Fruit fly (Drosophila melanogaster) whole organism, embryonic: ENCODE measurements around the gene His3.3A.
A peak's percentile ranks its signal among the peaks of the same experiment; 100 is the strongest.

Experiments
- ATbp ChIP-seq: fragments of 200-800 bp; sonication (Bioruptor generic); optimal IDR thresholded peaks from 2 replicates; lab custom pipeline; 2017; ENCODE audit warnings: missing biosample characterization, mild to moderate bottlenecking, missing genetic modification characterization, missing genetic modification reagents
- CG10209 ChIP-seq: fragments of 200-800 bp; sonication (Bioruptor generic); optimal IDR thresholded peaks from 3 replicates; lab custom pipeline; 2017; ENCODE audit warnings: missing biosample characterization, mild to moderate bottlenecking, missing genetic modification characterization, missing genetic modification reagents
- CG11247 ChIP-seq: fragments of 200-800 bp; sonication (Bioruptor generic); IDR thresholded peaks from 2 replicates; pipeline ENCODE4 v1.3.6; 2022; ENCODE audit warnings: missing biosample characterization, missing genetic modification characterization
- CG12155 ChIP-seq: fragments of 200-800 bp; sonication (Bioruptor generic); optimal IDR thresholded peaks from 3 replicates; lab custom pipeline; 2016; ENCODE audit warnings: missing biosample characterization, missing genetic modification characterization
- CG12744 ChIP-seq: fragments of 200-800 bp; sonication (Bioruptor generic); optimal IDR thresholded peaks from 2 replicates; lab custom pipeline; 2016; ENCODE audit warnings: missing biosample characterization, missing genetic modification characterization
- CG13123 ChIP-seq: fragments of 200-800 bp; sonication (Bioruptor generic); optimal IDR thresholded peaks from 2 replicates; lab custom pipeline; 2016; ENCODE audit warnings: missing biosample characterization, missing genetic modification characterization
- CG13424 ChIP-seq: fragments of 200-800 bp; sonication (Bioruptor generic); optimal IDR thresholded peaks from 2 replicates; lab custom pipeline; 2019; ENCODE audit warnings: missing biosample characterization, mild to moderate bottlenecking, missing genetic modification characterization, moderate library complexity
- CG16779 ChIP-seq: fragments of 200-800 bp; sonication (Bioruptor generic); IDR thresholded peaks from 2 replicates; pipeline ENCODE4 v1.3.6; 2022; ENCODE audit warnings: missing biosample characterization, missing genetic modification characterization
- CG17385 ChIP-seq: fragments of 200-800 bp; sonication (Bioruptor generic); optimal IDR thresholded peaks from 3 replicates; lab custom pipeline; 2018; ENCODE audit warnings: missing biosample characterization, mild to moderate bottlenecking, missing genetic modification characterization
- CG2678 ChIP-seq: fragments of 200-800 bp; sonication (Bioruptor generic); optimal IDR thresholded peaks from 3 replicates; lab custom pipeline; 2019; ENCODE audit warnings: missing biosample characterization, mild to moderate bottlenecking, missing genetic modification characterization, moderate library complexity
- CG32772 ChIP-seq: fragments of 200-800 bp; sonication (Bioruptor generic); IDR thresholded peaks from 2 replicates; pipeline ENCODE4 v1.3.6; 2022; ENCODE audit warnings: missing biosample characterization, missing genetic modification characterization
- CG3726 ChIP-seq: fragments of 200-800 bp; sonication (Bioruptor generic); IDR thresholded peaks from 3 replicates; pipeline ENCODE4, ENCODE4 v1.3.6; 2022; ENCODE audit warnings: missing biosample characterization, missing genetic modification characterization
- CG3847 ChIP-seq: fragments of 200-800 bp; sonication (Bioruptor generic); IDR thresholded peaks from 2 replicates; pipeline ENCODE4 v1.3.6; 2022; ENCODE audit warnings: missing biosample characterization, missing genetic modification characterization
- CG4282 ChIP-seq: fragments of 200-800 bp; sonication (Bioruptor generic); optimal IDR thresholded peaks from 2 replicates; lab custom pipeline; 2016; ENCODE audit warnings: missing biosample characterization, missing genetic modification characterization
- CG43689 ChIP-seq: fragments of 200-800 bp; sonication (Bioruptor generic); IDR thresholded peaks from 2 replicates; pipeline ENCODE4 v1.3.6; 2022; ENCODE audit warnings: missing biosample characterization, missing genetic modification characterization
- CG4404 ChIP-seq: fragments of 200-800 bp; sonication (Bioruptor generic); IDR thresholded peaks from 2 replicates; pipeline ENCODE4 v1.3.6; 2022; ENCODE audit warnings: missing biosample characterization, missing genetic modification characterization
- CG4854 ChIP-seq: fragments of 200-800 bp; sonication (Bioruptor generic); optimal IDR thresholded peaks from 2 replicates; lab custom pipeline; 2016; ENCODE audit warnings: missing biosample characterization, missing genetic modification characterization, inconsistent platforms
- CG7271 ChIP-seq: fragments of 200-800 bp; sonication (Bioruptor generic); optimal IDR thresholded peaks from 2 replicates; lab custom pipeline; 2018; ENCODE audit warnings: missing biosample characterization, mild to moderate bottlenecking, missing genetic modification characterization, moderate library complexity
- CG7372 ChIP-seq: fragments of 200-800 bp; sonication (Bioruptor generic); IDR thresholded peaks from 2 replicates; pipeline ENCODE4 v1.3.6; 2022; ENCODE audit warnings: missing biosample characterization, missing genetic modification characterization
- CG7745 ChIP-seq: fragments of 200-800 bp; sonication (Bioruptor generic); optimal IDR thresholded peaks from 2 replicates; lab custom pipeline; 2018; ENCODE audit warnings: missing biosample characterization, mild to moderate bottlenecking, missing genetic modification characterization, moderate library complexity
- CG8290 ChIP-seq, 3 experiments: fragments of 200-800 bp; sonication (Bioruptor generic); optimal IDR thresholded peaks; 2 replicates each; lab custom pipeline; 2016 to 2019; ENCODE audit warnings: missing biosample characterization in 3 of 3, missing genetic modification characterization in 3 of 3, mild to moderate bottlenecking in 2 of 3, moderate library complexity in 1 of 3
- CG8765 ChIP-seq: fragments of 200-800 bp; sonication (Bioruptor generic); IDR thresholded peaks from 2 replicates; pipeline ENCODE4 v1.3.6; 2022; ENCODE audit warnings: missing biosample characterization, missing genetic modification characterization
- CG9437 ChIP-seq: fragments of 200-800 bp; sonication (Bioruptor generic); optimal IDR thresholded peaks from 2 replicates; lab custom pipeline; 2018; ENCODE audit warnings: missing biosample characterization, mild to moderate bottlenecking, missing genetic modification characterization
- CTCF ChIP-seq: fragments of 200-800 bp; sonication (Bioruptor generic); optimal IDR thresholded peaks from 2 replicates; lab custom pipeline; 2017; ENCODE audit warnings: missing biosample characterization, mild to moderate bottlenecking, missing genetic modification characterization, moderate library complexity
- Dip2 ChIP-seq: fragments of 200-800 bp; sonication (Bioruptor generic); IDR thresholded peaks from 2 replicates; pipeline ENCODE4 v1.3.6; 2022; ENCODE audit warnings: missing biosample characterization, missing genetic modification characterization
- GATAe ChIP-seq: fragments of 200-800 bp; sonication (Bioruptor generic); conservative IDR thresholded peaks from 2 replicates; pipeline ENCODE4 v1.3.6; 2022; ENCODE audit warnings: missing biosample characterization, missing genetic modification characterization
- Hr78 ChIP-seq, 2 experiments: fragments of 200-800 bp in 1 of 2; fragments of >200 bp in 1 of 2; sonication (Bioruptor generic) in 1 of 2; optimal IDR thresholded peaks; 2 replicates each; lab custom pipeline; 2017 to 2019; ENCODE audit warnings: missing biosample characterization in 2 of 2, missing genetic modification characterization in 2 of 2, mild to moderate bottlenecking in 1 of 2, moderate library complexity in 1 of 2
- Med ChIP-seq: fragments of 200-800 bp; sonication (Bioruptor generic); peaks from one replicate; lab custom pipeline; 2016; ENCODE audit warnings: missing biosample characterization, missing genetic modification characterization, mild to moderate bottlenecking, inconsistent platforms, moderate library complexity
- NC2β ChIP-seq: fragments of 200-800 bp; sonication (Bioruptor generic); optimal IDR thresholded peaks from 2 replicates; lab custom pipeline; 2016; ENCODE audit warnings: missing biosample characterization, missing genetic modification characterization
- Ssrp ChIP-seq: fragments of 200-800 bp; sonication (Bioruptor generic); optimal IDR thresholded peaks from 2 replicates; lab custom pipeline; 2018; ENCODE audit warnings: missing biosample characterization, mild to moderate bottlenecking, missing genetic modification characterization, moderate library complexity
- Xbp1 ChIP-seq: fragments of 200-800 bp; sonication (Bioruptor generic); optimal IDR thresholded peaks from 3 replicates; lab custom pipeline; 2016; ENCODE audit warnings: missing biosample characterization, mild to moderate bottlenecking, missing genetic modification characterization
- Xrp1 ChIP-seq: fragments of 200-800 bp; sonication (Bioruptor generic); IDR thresholded peaks from 2 replicates; pipeline ENCODE4 v1.3.6; 2022; ENCODE audit warnings: missing biosample characterization, missing genetic modification characterization
- ac ChIP-seq: fragments of 200-800 bp; sonication (Bioruptor generic); optimal IDR thresholded peaks from 3 replicates; lab custom pipeline; 2017; ENCODE audit warnings: missing biosample characterization, mild to moderate bottlenecking, missing genetic modification characterization
- btn ChIP-seq: fragments of 200-800 bp; sonication (Bioruptor generic); optimal IDR thresholded peaks from 2 replicates; lab custom pipeline; 2016; ENCODE audit warnings: missing biosample characterization, missing genetic modification characterization
- corto ChIP-seq: fragments of 200-800 bp; sonication (Bioruptor generic); optimal IDR thresholded peaks from 2 replicates; lab custom pipeline; 2016; ENCODE audit warnings: missing biosample characterization, mild to moderate bottlenecking, missing genetic modification characterization, moderate library complexity
- cwo ChIP-seq: fragments of 200-800 bp; sonication (Bioruptor generic); optimal IDR thresholded peaks from 3 replicates; lab custom pipeline; 2017; ENCODE audit warnings: missing biosample characterization, missing genetic modification characterization, mild to moderate bottlenecking, moderate library complexity, missing genetic modification reagents
- dati ChIP-seq: fragments of 200-800 bp; sonication (Bioruptor generic); IDR thresholded peaks from 2 replicates; pipeline ENCODE4 v1.3.6; 2022; ENCODE audit warnings: missing biosample characterization, missing genetic modification characterization
- dimm ChIP-seq: fragments of 200-800 bp; sonication (Bioruptor generic); IDR thresholded peaks from 2 replicates; pipeline ENCODE4 v1.3.6; 2022; ENCODE audit warnings: missing biosample characterization, missing genetic modification characterization
- esg ChIP-seq: fragments of 200-800 bp; sonication (Bioruptor generic); conservative IDR thresholded peaks from 2 replicates; pipeline ENCODE4 v1.3.6; 2022; ENCODE audit warnings: missing biosample characterization, missing genetic modification characterization
- eyg ChIP-seq: fragments of 200-800 bp; sonication (Bioruptor generic); optimal IDR thresholded peaks from 3 replicates; lab custom pipeline; 2016; ENCODE audit warnings: missing biosample characterization, missing genetic modification characterization
- fru ChIP-seq: fragments of >200 bp; optimal IDR thresholded peaks from 2 replicates; lab custom pipeline; 2017
- gt ChIP-seq: fragments of 200-800 bp; sonication (Bioruptor generic); IDR thresholded peaks from 2 replicates; pipeline ENCODE4 v1.3.6; 2022; ENCODE audit warnings: missing biosample characterization, missing genetic modification characterization
- jigr1 ChIP-seq: fragments of 200-800 bp; sonication (Bioruptor generic); IDR thresholded peaks from 3 replicates; pipeline ENCODE4 v1.3.6; 2022; ENCODE audit warnings: missing biosample characterization, missing genetic modification characterization
- kni ChIP-seq: fragments of 200-800 bp; sonication (Bioruptor generic); optimal IDR thresholded peaks from 3 replicates; lab custom pipeline; 2017; ENCODE audit warnings: mild to moderate bottlenecking, missing biosample characterization, missing genetic modification reagents, missing genetic modification characterization
- lbe ChIP-seq: fragments of 200-800 bp; sonication (Bioruptor generic); optimal IDR thresholded peaks from 2 replicates; lab custom pipeline; 2016; ENCODE audit warnings: missing biosample characterization, mild to moderate bottlenecking, missing genetic modification characterization
- phol ChIP-seq: fragments of 200-800 bp; sonication (Bioruptor generic); optimal IDR thresholded peaks from 3 replicates; lab custom pipeline; 2018; ENCODE audit warnings: missing biosample characterization, mild to moderate bottlenecking, missing genetic modification characterization, moderate library complexity
- pzg ChIP-seq: fragments of 200-800 bp; sonication (Bioruptor generic); optimal IDR thresholded peaks from 3 replicates; lab custom pipeline; 2018; ENCODE audit warnings: missing biosample characterization, mild to moderate bottlenecking, missing genetic modification characterization, moderate library complexity
- seq ChIP-seq: fragments of 200-800 bp; sonication (Bioruptor generic); IDR thresholded peaks from 2 replicates; pipeline ENCODE4 v1.3.6; 2022; ENCODE audit warnings: missing biosample characterization, missing genetic modification characterization
- slp2 ChIP-seq: fragments of 200-800 bp; sonication (Bioruptor generic); optimal IDR thresholded peaks from 2 replicates; lab custom pipeline; 2016; ENCODE audit warnings: missing biosample characterization, missing genetic modification characterization
- trem ChIP-seq: fragments of 200-800 bp; optimal IDR thresholded peaks from 3 replicates; lab custom pipeline; 2019; ENCODE audit warnings: missing biosample characterization, mild to moderate bottlenecking, missing genetic modification characterization, moderate library complexity
- twi ChIP-seq: fragments of 200-800 bp; optimal IDR thresholded peaks from 2 replicates; lab custom pipeline; 2019; ENCODE audit warnings: missing biosample characterization, mild to moderate bottlenecking, missing genetic modification characterization, moderate library complexity
- zfh2 ChIP-seq: fragments of 200-800 bp; sonication (Bioruptor generic); optimal IDR thresholded peaks from 2 replicates; lab custom pipeline; 2016; ENCODE audit warnings: missing biosample characterization, missing genetic modification characterization

His3.3A gene

DNA sequence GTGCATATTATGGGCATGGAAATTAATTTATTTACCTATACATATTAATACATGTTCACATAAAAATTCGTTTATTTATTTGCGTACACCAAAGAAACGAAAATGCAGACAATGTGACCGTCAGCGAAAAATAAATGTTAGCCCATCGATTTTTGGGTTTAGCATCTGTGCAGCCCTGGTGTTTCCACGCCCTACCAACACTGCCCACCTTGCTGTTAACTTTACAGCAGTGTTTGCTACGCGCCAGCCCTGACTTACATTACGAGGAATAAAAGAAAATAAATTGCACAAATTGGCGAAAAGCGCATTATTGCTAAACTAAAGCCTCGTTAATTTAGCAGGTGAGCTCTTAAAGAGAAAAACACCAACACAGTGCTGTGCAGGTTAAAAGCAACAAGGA, 11.8 kb upstream of the His3.3A start, which contains the start of the genes CG33995, CG44000 and CG44001 (continued):
- peak; percentile 54 for TF ChIP-seq CG12155
- no peak for TF ChIP-seq cwo (GFP tag; lab: Kevin White, UChicago)
- peak; percentile 17 for TF ChIP-seq CG10209
- TF ChIP-seq fru = no peak
- peak; percentile 31 for TF ChIP-seq CG2678 (tag; lab: Kevin White, UChicago)
- TF ChIP-seq slp2 = peak; percentile 26
- TF ChIP-seq CG8290 (GFP tag; optimal IDR thresholded peaks at IDR 0.05; lab: Kevin White, UChicago) = peak; percentile 58
- peak in 1 of 2 experiments; percentile 91 for TF ChIP-seq CG8290 (tag; optimal IDR thresholded peaks at IDR 0.05; lab: Kevin White, UChicago)
- TF ChIP-seq ac (GFP tag; lab: Kevin White, UChicago) = no peak
- no peak for TF ChIP-seq CG4404 (GFP tag; lab: Robert Waterston, UW)
- no peak for TF ChIP-seq CG17385
- peak; percentile 59 for TF ChIP-seq Xbp1 (GFP tag; lab: Kevin White, UChicago)
- TF ChIP-seq CG4282 = no peak
- TF ChIP-seq trem = peak; percentile 45
- peak; percentile 16 for TF ChIP-seq eyg (GFP tag; lab: Kevin White, UChicago)
- TF ChIP-seq Med = peak; percentile 96
- TF ChIP-seq CG3847 (GFP tag; lab: Robert Waterston, UW) = peak; percentile 75
- TF ChIP-seq CG32772 (GFP tag; lab: Robert Waterston, UW) = 0 out of 2 replicates have a peak, but pooled peaks have one; percentile 13
- 0 out of 2 replicates have a peak, but pooled peaks have one; percentile 12 for TF ChIP-seq CG11247 (GFP tag; lab: Robert Waterston, UW)
- no peak for TF ChIP-seq CG8765
- peak; percentile 24 for TF ChIP-seq CG9437 (GFP tag; lab: Kevin White, UChicago)
- TF ChIP-seq Hr78 (GFP tag; optimal IDR thresholded peaks at IDR 0.05; lab: Kevin White, UChicago) = no peak
- TF ChIP-seq CG12744 (GFP tag; lab: Kevin White, UChicago) = peak; percentile 8
- TF ChIP-seq jigr1 (GFP tag; lab: Robert Waterston, UW) = no peak
- no peak for TF ChIP-seq CTCF
- no peak for TF ChIP-seq GATAe (GFP tag; lab: Robert Waterston, UW)
- no peak for TF ChIP-seq Ssrp
- peak; percentile 41; the same call in 1 of the 2 replicates for TF ChIP-seq Xrp1
- no peak for TF ChIP-seq CG43689 (GFP tag; lab: Robert Waterston, UW)
- no peak for TF ChIP-seq CG16779 (GFP tag; lab: Robert Waterston, UW)
- no peak for TF ChIP-seq seq (GFP tag; lab: Robert Waterston, UW)
- TF ChIP-seq dimm (GFP tag; lab: Robert Waterston, UW) = no peak
- no peak for TF ChIP-seq CG7372 (GFP tag; lab: Robert Waterston, UW)
- TF ChIP-seq btn = peak; percentile 4
- no peak for TF ChIP-seq dati
- peak; percentile 10 for TF ChIP-seq lbe (GFP tag; lab: Kevin White, UChicago)
- TF ChIP-seq NC2β (GFP tag; lab: Kevin White, UChicago) = peak; percentile 76
- TF ChIP-seq gt (GFP tag; lab: Robert Waterston, UW) = no peak
- no peak for TF ChIP-seq CG13123
- no peak for TF ChIP-seq corto (GFP tag; lab: Kevin White, UChicago)
- peak; percentile 64 for TF ChIP-seq zfh2 (GFP tag; lab: Kevin White, UChicago)
- TF ChIP-seq Dip2 = no peak
- peak; percentile 55 for TF ChIP-seq CG4854 (GFP tag; lab: Kevin White, UChicago)
- TF ChIP-seq pzg = peak; percentile 97
- peak; percentile 22 for TF ChIP-seq twi
- TF ChIP-seq esg (GFP tag; lab: Robert Waterston, UW) = no peak
- TF ChIP-seq phol = peak; percentile 66
- TF ChIP-seq CG3726 = no peak
- no peak for TF ChIP-seq kni
- no peak for TF ChIP-seq ATbp (GFP tag; lab: Kevin White, UChicago)
- TF ChIP-seq CG7271 (tag; lab: Kevin White, UChicago) = peak; percentile 3
- peak; percentile 17 for TF ChIP-seq CG13424
- TF ChIP-seq CG7745 (tag; lab: Kevin White, UChicago) = no peak
